Worm (Caenorhabditis elegans) whole organism, early embryonic: ENCODE data around the gene sre-42.
A peak's percentile ranks its signal among the peaks of the same experiment; 100 is the strongest.

Experiments
- B0310.2 ChIP-seq: sonication (generic microtip); optimal IDR thresholded peaks from 2 replicates; lab custom pipeline; 2016; ENCODE audit warnings: mild to moderate bottlenecking, missing genetic modification characterization, missing compliant biosample characterization
- F13C5.2 ChIP-seq: sonication (generic microtip); optimal IDR thresholded peaks from 2 replicates; lab custom pipeline; 2017; ENCODE audit warnings: mild to moderate bottlenecking, missing genetic modification characterization, inconsistent platforms, missing compliant biosample characterization
- aly-1 ChIP-seq: sonication (generic microtip); optimal IDR thresholded peaks from 2 replicates; lab custom pipeline; 2016; ENCODE audit warnings: missing genetic modification characterization, missing compliant biosample characterization
- ama-1 ChIP-seq: fragments of 150-350 bp; optimal IDR thresholded peaks from 2 replicates; lab custom pipeline; 2014
- ceh-13 ChIP-seq: fragments of 200-800 bp; sonication (Bioruptor generic); optimal IDR thresholded peaks from 2 replicates; lab custom pipeline; 2018; ENCODE audit warnings: mild to moderate bottlenecking, missing genetic modification characterization, missing compliant biosample characterization
- ceh-36 ChIP-seq: sonication (generic microtip); optimal IDR thresholded peaks from 2 replicates; lab custom pipeline; 2016; ENCODE audit warnings: missing genetic modification characterization, inconsistent platforms, missing compliant biosample characterization
- ets-7 ChIP-seq: sonication (generic microtip); optimal IDR thresholded peaks from 2 replicates; lab custom pipeline; 2016; ENCODE audit warnings: missing genotype, missing genetic modification characterization, missing compliant biosample characterization
- flt-1 ChIP-seq: fragments of 200-800 bp; sonication (Bioruptor generic); IDR thresholded peaks from 2 replicates; pipeline ENCODE4 v1.3.6; 2022; ENCODE audit warnings: missing genetic modification characterization, missing compliant biosample characterization
- hmbx-1 ChIP-seq: sonication (generic microtip); optimal IDR thresholded peaks from 2 replicates; lab custom pipeline; 2016; ENCODE audit warnings: mild to moderate bottlenecking, missing genetic modification characterization, missing compliant biosample characterization
- hmg-4 ChIP-seq: fragments of 200-800 bp; sonication (Bioruptor generic); optimal IDR thresholded peaks from 2 replicates; lab custom pipeline; 2018; ENCODE audit warnings: mild to moderate bottlenecking, missing genetic modification characterization, missing compliant biosample characterization
- hnd-1 ChIP-seq: sonication (generic microtip); optimal IDR thresholded peaks from 2 replicates; lab custom pipeline; 2016; ENCODE audit warnings: missing genetic modification characterization, missing compliant biosample characterization
- pes-1 ChIP-seq: fragments of 200-800 bp; sonication (Bioruptor generic); IDR thresholded peaks from 2 replicates; pipeline ENCODE4 v1.3.6; 2022; ENCODE audit warnings: missing genetic modification reagents, missing genetic modification characterization, missing compliant biosample characterization
- scrt-1 ChIP-seq: fragments of 200-800 bp; sonication (Bioruptor generic); IDR thresholded peaks from 2 replicates; pipeline ENCODE4 v1.3.6; 2022; ENCODE audit warnings: missing genetic modification characterization, missing compliant biosample characterization
- sea-1 ChIP-seq: fragments of 200-800 bp; sonication (Bioruptor generic); conservative IDR thresholded peaks from 2 replicates; pipeline ENCODE4 v1.3.6; 2022; ENCODE audit warnings: missing genetic modification characterization, missing compliant biosample characterization
- tbx-11 ChIP-seq: fragments of 200-800 bp; sonication (Bioruptor generic); IDR thresholded peaks from 2 replicates; pipeline ENCODE4 v1.3.6; 2022; ENCODE audit warnings: missing genetic modification characterization, missing compliant biosample characterization
- tbx-37 ChIP-seq: fragments of 200-800 bp; sonication (Bioruptor generic); conservative IDR thresholded peaks from 2 replicates; pipeline ENCODE4 v1.3.6; 2022; ENCODE audit warnings: missing genetic modification reagents, missing genetic modification characterization, missing compliant biosample characterization
- tra-4 ChIP-seq: sonication (generic microtip); optimal IDR thresholded peaks from 2 replicates; lab custom pipeline; 2017; ENCODE audit warnings: missing genetic modification characterization, missing compliant biosample characterization

Gene sre-42

DNA sequence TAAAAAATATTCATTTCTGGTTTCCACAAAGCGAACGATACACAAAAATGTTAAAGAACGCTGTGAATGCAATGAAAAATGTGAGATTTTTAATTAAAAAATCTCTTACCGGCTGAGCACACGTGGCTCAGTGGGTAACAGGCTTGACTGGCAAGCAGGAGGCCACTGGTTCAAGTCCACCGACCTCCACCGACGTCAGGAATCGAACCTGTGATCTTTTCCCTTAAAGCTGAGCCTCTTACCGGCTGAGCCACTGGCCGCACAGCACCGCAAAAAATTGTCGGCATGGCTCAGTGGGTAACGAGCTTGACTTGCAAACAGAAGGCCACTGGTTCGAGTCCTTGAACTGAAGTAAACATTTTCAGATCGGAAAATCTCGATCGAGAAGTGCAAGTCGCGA, 41.9 kb downstream of the sre-42 start, which contains the start of gene C44C11.6:
Gene C44C11.6, plus strand, starts transcription at position 23 of the 400 bp plus-strand sequence.
- TF ChIP-seq ceh-36 (tag; lab: Kevin White, UChicago) (no peak), pes-1 (0 out of 2 replicates have a peak, but pooled peaks have one; percentile 34)

DNA sequence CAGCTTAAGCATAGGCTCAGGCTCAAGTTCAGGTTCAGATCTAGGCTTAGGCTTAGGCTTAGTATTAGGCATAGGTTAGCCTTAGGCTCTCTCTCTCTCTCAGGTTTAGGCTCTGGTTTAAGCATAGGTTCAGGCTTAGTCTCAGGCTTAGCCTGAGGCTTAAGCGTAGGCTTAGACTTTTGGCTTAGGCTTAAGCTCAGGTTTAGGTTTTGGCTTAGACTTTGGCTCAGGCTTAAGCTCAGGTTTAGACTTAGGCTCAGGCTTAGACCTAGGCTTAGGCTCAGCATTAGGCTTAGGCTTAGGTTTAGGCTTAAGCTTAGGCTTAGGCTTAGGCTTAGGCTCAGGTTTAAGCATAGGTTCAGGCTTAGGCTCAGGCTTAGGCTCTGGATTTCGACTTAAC, 43.0 kb downstream of the sre-42 start:
- TF ChIP-seq B0310.2 (tag; lab: Kevin White, UChicago) (no peak), ceh-36 (tag; lab: Kevin White, UChicago) (peak; percentile 77)

DNA sequence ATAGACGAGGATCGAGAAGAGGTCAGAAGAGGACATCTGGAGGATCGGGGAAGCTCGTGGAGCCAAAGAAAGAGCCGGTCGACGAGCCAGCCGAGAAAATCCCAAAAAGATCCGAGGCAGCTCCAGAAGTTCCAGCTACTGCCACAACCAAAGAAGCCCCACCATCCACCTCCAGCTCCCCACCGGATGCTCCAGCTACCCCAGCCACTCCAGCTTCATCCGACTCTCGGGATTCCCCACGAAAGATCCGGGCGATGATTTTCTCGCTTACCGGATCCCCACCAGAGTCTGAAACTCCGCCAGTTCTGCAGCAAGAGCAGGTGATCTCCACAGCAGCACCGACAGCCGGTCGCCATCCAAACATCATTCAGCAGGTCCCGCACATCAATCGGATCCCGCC, 43.8 kb downstream of the sre-42 start:
- TF ChIP-seq hnd-1 (tag; lab: Kevin White, UChicago), result no peak
- TF ChIP-seq ets-7 (tag; lab: Kevin White, UChicago), result no peak
- no peak for TF ChIP-seq sea-1 (GFP tag; lab: Robert Waterston, UW)
- TF ChIP-seq hmbx-1 (tag; lab: Kevin White, UChicago), result no peak

DNA sequence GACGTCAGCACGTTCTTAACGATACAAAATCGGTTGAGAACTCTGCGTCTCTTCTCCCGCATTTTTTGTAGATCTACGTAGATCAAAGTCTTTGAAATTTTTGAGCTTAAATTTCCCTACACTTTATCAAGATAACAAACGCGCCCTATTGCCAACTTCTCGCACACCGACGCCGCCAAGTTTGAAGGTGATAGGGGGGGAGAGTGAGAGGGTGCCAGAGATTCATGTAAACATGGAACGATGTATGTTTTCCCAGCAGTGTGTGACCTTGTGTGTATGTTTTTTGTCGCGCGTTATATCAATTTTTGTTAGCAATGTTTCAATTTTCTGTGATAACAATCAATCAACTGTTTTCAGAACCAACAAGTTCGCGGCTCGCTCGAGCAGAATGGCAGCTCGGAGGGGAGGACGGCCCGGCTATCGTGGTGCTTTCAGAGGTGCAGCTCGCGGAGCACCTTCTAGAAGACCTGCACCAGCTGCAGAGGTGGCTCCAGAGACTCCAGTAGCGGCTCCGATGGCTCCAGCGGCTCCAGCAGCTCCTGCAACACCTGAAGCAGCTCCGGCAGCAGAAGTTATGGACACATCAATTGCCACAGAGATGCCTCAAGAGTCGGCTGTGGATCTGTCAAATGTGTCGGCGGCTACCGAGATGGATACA, 45.0 kb downstream of the sre-42 start:
- TF ChIP-seq ets-7 (tag; lab: Kevin White, UChicago) (no peak), F13C5.2 (no peak), pes-1 (no peak), hmbx-1 (tag; lab: Kevin White, UChicago) (no peak), B0310.2 (tag; lab: Kevin White, UChicago) (no peak), aly-1 (tag; lab: Kevin White, UChicago) (no peak), ama-1 (lab: Kevin White, UChicago) (no peak), scrt-1 (GFP tag; lab: Robert Waterston, UW) (no peak), hmg-4 (GFP tag; lab: Kevin White, UChicago) (no peak), tbx-37 (GFP tag; lab: Robert Waterston, UW) (no peak), ceh-36 (tag; lab: Kevin White, UChicago) (no peak), hnd-1 (tag; lab: Kevin White, UChicago) (no peak), ceh-13 (no peak), sea-1 (GFP tag; lab: Robert Waterston, UW) (no peak), flt-1 (no peak), tbx-11 (GFP tag; lab: Robert Waterston, UW) (no peak)

DNA sequence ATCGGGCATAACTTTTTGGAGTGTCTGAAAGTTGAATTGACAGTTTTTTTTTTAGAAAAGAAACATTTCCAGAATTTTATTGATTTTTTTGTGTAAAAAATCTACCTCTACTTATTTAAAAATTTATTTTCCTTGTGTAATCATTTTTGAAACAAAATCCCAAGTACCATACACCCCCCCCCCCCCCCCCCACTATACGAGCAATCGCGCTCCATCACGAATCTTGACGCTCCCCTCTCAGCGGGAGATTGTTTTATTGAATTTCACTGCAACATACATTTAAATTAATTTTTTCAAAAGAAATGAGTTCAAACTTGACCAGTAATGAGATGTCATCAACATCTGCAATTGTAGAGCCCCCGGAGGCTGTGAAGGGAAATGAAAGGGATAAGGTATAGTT, 47.0 kb downstream of the sre-42 start, which contains the start of gene sop-2:
Gene sop-2, plus strand, starts transcription at position 301 of the 400 bp plus-strand sequence.
- TF ChIP-seq hmg-4 (GFP tag; lab: Kevin White, UChicago) (no peak), pes-1 (no peak), ceh-36 (tag; lab: Kevin White, UChicago) (no peak), B0310.2 (tag; lab: Kevin White, UChicago) (no peak), F13C5.2 (no peak), ceh-13 (no peak), aly-1 (tag; lab: Kevin White, UChicago) (no peak), tra-4 (tag; lab: Kevin White, UChicago) (no peak), hmbx-1 (tag; lab: Kevin White, UChicago) (no peak), flt-1 (no peak), tbx-37 (GFP tag; lab: Robert Waterston, UW) (no peak), scrt-1 (GFP tag; lab: Robert Waterston, UW) (no peak), ets-7 (tag; lab: Kevin White, UChicago) (no peak)

DNA sequence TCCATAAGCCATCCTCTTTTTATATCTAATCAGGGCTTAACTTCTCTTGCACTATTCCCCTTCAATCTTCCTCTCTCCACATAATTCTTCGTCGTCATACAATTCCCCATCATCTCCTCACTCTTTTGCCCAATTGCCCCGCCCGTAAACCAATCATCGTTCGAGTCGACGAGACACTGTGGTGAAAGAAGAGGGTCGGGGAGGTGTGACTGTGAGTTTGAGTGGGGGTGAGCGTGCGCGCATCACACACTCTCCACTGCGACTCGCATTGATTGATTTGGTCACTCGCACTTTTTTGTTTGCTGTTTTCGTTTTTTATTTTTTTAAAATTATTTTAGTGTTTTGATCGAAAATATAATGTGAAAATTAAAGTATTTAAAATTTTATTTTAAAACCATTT, 47.5 kb downstream of the sre-42 start:
- TF ChIP-seq sea-1 (GFP tag; lab: Robert Waterston, UW) (0 out of 2 replicates have a peak, but pooled peaks have one; percentile 34), aly-1 (tag; lab: Kevin White, UChicago) (no peak), tbx-11 (GFP tag; lab: Robert Waterston, UW) (no peak), F13C5.2 (peak; percentile 7)

DNA sequence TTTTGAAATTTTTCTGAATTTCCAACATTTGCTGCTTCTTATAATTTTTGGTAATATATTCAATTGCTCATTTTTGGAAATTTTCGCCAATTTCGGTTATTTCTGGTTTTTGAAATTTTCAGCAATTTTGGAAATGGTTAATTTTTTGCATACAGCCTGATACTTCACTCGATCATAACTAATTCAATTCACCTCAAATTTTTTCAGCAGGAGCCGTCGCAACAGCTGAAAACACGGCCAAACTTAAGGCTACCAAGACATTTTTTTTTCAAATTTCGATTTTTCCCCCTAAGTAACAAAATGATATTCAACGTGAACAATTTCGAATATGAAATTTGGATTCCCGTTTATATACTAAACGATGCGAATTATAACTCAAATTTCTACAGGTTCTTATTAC, 51.3 kb downstream of the sre-42 start, which contains the start of gene sre-52:
Gene sre-52, plus strand, starts transcription at position 301 of the 400 bp plus-strand sequence.
- no peak for TF ChIP-seq tbx-11 (GFP tag; lab: Robert Waterston, UW)
- no peak for TF ChIP-seq scrt-1 (GFP tag; lab: Robert Waterston, UW)
- TF ChIP-seq tra-4 (tag; lab: Kevin White, UChicago), result no peak
- no peak for TF ChIP-seq ets-7 (tag; lab: Kevin White, UChicago)
- no peak for TF ChIP-seq sea-1 (GFP tag; lab: Robert Waterston, UW)
- no peak for TF ChIP-seq tbx-37 (GFP tag; lab: Robert Waterston, UW)
- no peak for TF ChIP-seq hnd-1 (tag; lab: Kevin White, UChicago)
